Worm (Caenorhabditis elegans): ENCODE data around the gene W05B10.3.

- TF ChIP-seq tbx-37 (GFP tag; conservative IDR thresholded peaks at IDR 0.05) (no peak), hnd-1 (tag; optimal IDR thresholded peaks at IDR 0.05) (no peak), ama-1 (optimal IDR thresholded peaks at IDR 0.05) (no peak)
These were observed 5.9 kb upstream of the W05B10.3 start for ce11 chrV:12667397-12667796.

Data from whole organism, early embryonic.